Worm (Caenorhabditis elegans): Measurements from ENCODE around the gene Y57G11C.1147.
A peak's percentile ranks its signal among the peaks of the same experiment; 100 is the strongest.

Y57G11C.1147 gene

DNA sequence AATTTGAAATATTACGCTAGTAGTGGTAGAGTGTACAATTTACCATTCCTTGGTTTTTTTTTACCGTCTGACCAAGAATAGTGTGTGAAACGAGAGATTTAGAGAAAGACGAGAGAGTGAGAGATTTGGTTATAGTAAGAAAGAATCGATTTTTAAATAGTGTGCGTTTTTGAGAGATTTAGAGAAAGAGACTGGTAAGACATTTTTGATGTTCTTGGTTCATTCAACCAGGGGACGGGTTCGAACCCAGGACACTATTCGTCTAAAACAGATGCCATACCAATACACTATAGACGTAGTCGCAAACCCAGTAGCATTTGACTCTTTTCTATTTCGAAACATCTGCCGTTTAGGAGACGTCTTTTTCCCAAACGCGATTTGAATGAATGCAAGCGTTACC is 40.8 kb upstream of the Y57G11C.1147 start (continued):
- TF ChIP-seq Y53G8AR.9 (GFP tag; conservative IDR thresholded peaks at IDR 0.05) = no peak; the same call in 1 of the 2 replicates
- TF ChIP-seq lin-40 (tag; optimal IDR thresholded peaks at IDR 0.05) = peak; percentile 94
- TF ChIP-seq aptf-2 (GFP tag; conservative IDR thresholded peaks at IDR 0.05) = no peak
- peak; percentile 76 for TF ChIP-seq lin-54 (GFP tag; optimal IDR thresholded peaks at IDR 0.05)
- TF ChIP-seq efl-1 (GFP tag; optimal IDR thresholded peaks at IDR 0.05) = peak; percentile 14
- TF ChIP-seq nfyb-1 (GFP tag; IDR thresholded peaks at IDR 0.05) = no peak
- peak; percentile 72 for TF ChIP-seq rcor-1 (GFP tag; IDR thresholded peaks at IDR 0.05)
- no peak for TF ChIP-seq nhr-80 (tag; optimal IDR thresholded peaks at IDR 0.05)
- no peak for TF ChIP-seq egl-18 (GFP tag; IDR thresholded peaks at IDR 0.05)
- no peak for TF ChIP-seq chd-7 (tag; optimal IDR thresholded peaks at IDR 0.05)
- no peak for TF ChIP-seq hsf-1 (GFP tag; IDR thresholded peaks at IDR 0.05)
- 0 out of 2 replicates have a peak, but pooled peaks have one; percentile 12 for TF ChIP-seq madf-8 (GFP tag; conservative IDR thresholded peaks at IDR 0.05)
- TF ChIP-seq ets-4 (GFP tag; optimal IDR thresholded peaks at IDR 0.05) = no peak
- TF ChIP-seq ZK185.1 (tag; optimal IDR thresholded peaks at IDR 0.05; ENCODE audit: poor library complexity, severe bottlenecking) = peak; percentile 94
- TF ChIP-seq snpc-3.4 (tag; optimal IDR thresholded peaks at IDR 0.05) = peak; percentile 34
- peak; percentile 72 for TF ChIP-seq D2030.7 (GFP tag; IDR thresholded peaks at IDR 0.05)
- TF ChIP-seq nhr-90 (tag; optimal IDR thresholded peaks at IDR 0.05) = peak; percentile 31
- TF ChIP-seq lsl-1 (GFP tag; optimal IDR thresholded peaks at IDR 0.05) = peak; percentile 51
- TF ChIP-seq ceh-58 (GFP tag; IDR thresholded peaks at IDR 0.05) = no peak
- TF ChIP-seq hrde-1 (tag; optimal IDR thresholded peaks at IDR 0.05; ENCODE audit: borderline replicate concordance) = peak; percentile 60
- TF ChIP-seq hlh-12 (tag; optimal IDR thresholded peaks at IDR 0.05) = peak; percentile 38
- TF ChIP-seq tlf-1 (GFP tag; optimal IDR thresholded peaks at IDR 0.05) = peak; percentile 43
- no peak for TF ChIP-seq hlh-26 (GFP tag; conservative IDR thresholded peaks at IDR 0.05)
- TF ChIP-seq let-607 (tag; optimal IDR thresholded peaks at IDR 0.05) = peak; percentile 67 to 79
- peak; percentile 60 for TF ChIP-seq dpff-1 (tag; optimal IDR thresholded peaks at IDR 0.05)
- TF ChIP-seq aptf-3 (GFP tag; IDR thresholded peaks at IDR 0.05) = no peak
- TF ChIP-seq nhr-120 (GFP tag; IDR thresholded peaks at IDR 0.05) = no peak
- 0 out of 2 replicates have a peak, but pooled peaks have one; percentile 34 for TF ChIP-seq Y53F4B.3 (GFP tag; IDR thresholded peaks at IDR 0.05)
- TF ChIP-seq hmg-1.2 (GFP tag; IDR thresholded peaks at IDR 0.05) = peak; percentile 94
- TF ChIP-seq gei-17 (GFP tag; optimal IDR thresholded peaks at IDR 0.05) = no peak
- TF ChIP-seq Y67H2A.10 (GFP tag; conservative IDR thresholded peaks at IDR 0.05) = no peak
- TF ChIP-seq pha-4 (tag; optimal IDR thresholded peaks at IDR 0.05) = no peak
- peak; percentile 43 for TF ChIP-seq K12H6.12 (tag; optimal IDR thresholded peaks at IDR 0.05)
- TF ChIP-seq ztf-18 (tag; optimal IDR thresholded peaks at IDR 0.05) = peak; percentile 81
- peak; percentile 80 for TF ChIP-seq pbrm-1 (GFP tag; IDR thresholded peaks at IDR 0.05)
- no peak for TF ChIP-seq tbx-9 (tag; optimal IDR thresholded peaks at IDR 0.05; ENCODE audit: borderline replicate concordance)
- TF ChIP-seq B0261.1 (tag; optimal IDR thresholded peaks at IDR 0.05) = peak; percentile 79
- 0 out of 2 replicates have a peak, but pooled peaks have one; percentile 32 for TF ChIP-seq ceh-100 (GFP tag; IDR thresholded peaks at IDR 0.05)
- TF ChIP-seq Y95B8A.8 (GFP tag; IDR thresholded peaks at IDR 0.05) = 0 out of 2 replicates have a peak, but pooled peaks have one; percentile 18
- peak; percentile 75 for TF ChIP-seq madf-10 (tag; optimal IDR thresholded peaks at IDR 0.05)
- no peak for TF ChIP-seq mxl-1 (tag; optimal IDR thresholded peaks at IDR 0.05)
- TF ChIP-seq B0035.1 (tag; optimal IDR thresholded peaks at IDR 0.05) = peak; percentile 66
- no peak for TF ChIP-seq egl-44 (GFP tag; IDR thresholded peaks at IDR 0.05)
- no peak for TF ChIP-seq F39B2.1 (GFP tag; IDR thresholded peaks at IDR 0.05)
- TF ChIP-seq F22D6.2 (tag; optimal IDR thresholded peaks at IDR 0.05) = peak; percentile 59
- no peak for TF ChIP-seq dox-1 (GFP tag; IDR thresholded peaks at IDR 0.05)
- no peak for TF ChIP-seq egrh-3 (GFP tag; IDR thresholded peaks at IDR 0.05)
- TF ChIP-seq die-1 (tag; optimal IDR thresholded peaks at IDR 0.05) = peak; percentile 79
- no peak for TF ChIP-seq let-526 (GFP tag; IDR thresholded peaks at IDR 0.05)

Data from whole organism, young adult.